Worm (Caenorhabditis elegans) whole organism, L1 larva: ENCODE measurements around the gene fipr-25.

Experiments used
- ama-1 ChIP-seq: fragments of 150-350 bp; optimal IDR thresholded peaks from 2 replicates; lab custom pipeline; 2014
- egl-27 ChIP-seq, 2 experiments: fragments of 150-350 bp in 1 of 2; sonication (generic microtip); optimal IDR thresholded peaks; 3 replicates each; lab custom pipeline; 2017 to 2018; ENCODE audit warnings: missing biosample characterization in 2 of 2, missing genetic modification characterization in 2 of 2, missing genetic modification reagents in 2 of 2
- fkh-4 ChIP-seq: sonication (generic microtip); optimal IDR thresholded peaks from 2 replicates; lab custom pipeline; 2016; ENCODE audit warnings: missing compliant biosample characterization, missing genetic modification characterization, borderline replicate concordance
- fkh-8 ChIP-seq: sonication (generic microtip); optimal IDR thresholded peaks from 2 replicates; lab custom pipeline; 2016; ENCODE audit warnings: mild to moderate bottlenecking, missing genetic modification characterization, missing compliant biosample characterization
- lin-35 ChIP-seq, 2 experiments: fragments of 150-350 bp; optimal IDR thresholded peaks; 2 replicates each; lab custom pipeline; 2014; ENCODE audit warnings: missing biosample characterization in 2 of 2, missing genetic modification characterization in 2 of 2, missing genetic modification reagents in 2 of 2
- lin-39 ChIP-seq: fragments of 150-350 bp; optimal IDR thresholded peaks from 2 replicates; lab custom pipeline; 2014; ENCODE audit warnings: missing biosample characterization, missing genetic modification reagents, missing genetic modification characterization
- lsy-2 ChIP-seq, 2 experiments: fragments of 150-350 bp; optimal IDR thresholded peaks; 2 replicates each; lab custom pipeline; 2014; ENCODE audit warnings: missing biosample characterization in 2 of 2, missing genetic modification characterization in 2 of 2
- nhr-20 ChIP-seq: sonication (generic microtip); optimal IDR thresholded peaks from 2 replicates; lab custom pipeline; 2016; ENCODE audit warnings: mild to moderate bottlenecking, missing genetic modification characterization, missing compliant biosample characterization
- nhr-76 ChIP-seq: sonication (generic microtip); optimal IDR thresholded peaks from 2 replicates; lab custom pipeline; 2017; ENCODE audit warnings: missing biosample characterization, missing genetic modification characterization
- nhr-77 ChIP-seq: fragments of 150-350 bp; optimal IDR thresholded peaks from 2 replicates; lab custom pipeline; 2014; ENCODE audit warnings: missing biosample characterization, missing genetic modification characterization
- snu-23 ChIP-seq: sonication (generic microtip); optimal IDR thresholded peaks from 2 replicates; lab custom pipeline; 2016; ENCODE audit warnings: missing genetic modification characterization, missing compliant biosample characterization
- tlp-1 ChIP-seq: fragments of 150-350 bp; optimal IDR thresholded peaks from 2 replicates; lab custom pipeline; 2014; ENCODE audit warnings: missing biosample characterization, missing genetic modification characterization

ce11 chrV:2004229-2004628, 47.0 kb downstream of the fipr-25 start, which contains the start of gene clec-206:
- TF ChIP-seq lin-39 (tag; lab: Kevin White, UChicago) (no peak), nhr-77 (tag; lab: Kevin White, UChicago) (no peak), egl-27 (tag; optimal IDR thresholded peaks at IDR 0.05; lab: Kevin White, UChicago) (no peak), snu-23 (GFP tag; lab: Kevin White, UChicago) (no peak), ama-1 (lab: Kevin White, UChicago) (no peak), lsy-2 (tag; optimal IDR thresholded peaks at IDR 0.05; lab: Kevin White, UChicago) (no peak), nhr-76 (tag; lab: Kevin White, UChicago) (no peak), tlp-1 (tag; lab: Kevin White, UChicago) (no peak), lin-35 (GFP tag; optimal IDR thresholded peaks at IDR 0.05; lab: Kevin White, UChicago) (no peak), fkh-8 (tag; lab: Kevin White, UChicago) (no peak), fkh-4 (no peak), nhr-20 (tag; lab: Kevin White, UChicago) (no peak)
